Worm (Caenorhabditis elegans) whole organism, late embryonic: ENCODE results near the gene srbc-17.

ENCODE experiments used
- nhr-11 ChIP-seq: fragments of 150-350 bp; optimal IDR thresholded peaks from 2 replicates; lab custom pipeline; 2014; ENCODE audit warnings: missing biosample characterization, missing genetic modification characterization
- pax-1 ChIP-seq: fragments of 150-350 bp; optimal IDR thresholded peaks from 2 replicates; lab custom pipeline; 2014; ENCODE audit warnings: missing biosample characterization, missing genetic modification characterization
- rnt-1 ChIP-seq: sonication (generic microtip); optimal IDR thresholded peaks from 2 replicates; lab custom pipeline; 2016; ENCODE audit warnings: missing genetic modification characterization, missing compliant biosample characterization
- tbx-2 ChIP-seq: sonication (generic microtip); optimal IDR thresholded peaks from 2 replicates; lab custom pipeline; 2016; ENCODE audit warnings: missing genetic modification characterization, missing compliant biosample characterization

DNA sequence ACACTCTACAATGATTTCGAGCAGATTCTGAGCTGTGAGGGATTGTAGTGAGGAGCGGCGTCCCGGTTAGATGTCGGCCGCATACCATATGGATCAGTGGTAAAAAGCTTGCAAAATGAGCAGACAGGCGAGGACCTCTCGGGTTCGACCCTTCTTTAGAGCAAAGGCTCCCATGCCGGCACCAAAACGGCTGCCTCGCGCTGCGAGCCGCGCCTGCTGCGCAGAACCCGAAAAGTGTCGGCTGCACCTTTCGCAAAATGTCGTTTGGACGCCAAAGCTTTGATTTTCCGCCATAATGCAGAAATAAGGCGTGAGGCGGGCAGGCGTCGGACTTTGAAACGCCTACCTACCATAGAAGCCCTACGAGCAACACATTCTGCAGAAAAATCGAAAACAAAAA lies 12.9 kb downstream of the srbc-17 start:
- TF ChIP-seq tbx-2 (tag; lab: Kevin White, UChicago) (no peak), pax-1 (tag; lab: Kevin White, UChicago) (no peak), nhr-11 (tag; lab: Kevin White, UChicago) (no peak), rnt-1 (tag; lab: Kevin White, UChicago) (no peak)
